Worm (Caenorhabditis elegans) whole organism, L1 larva: ENCODE results near the gene mec-2.

Experiments used
- blmp-1 ChIP-seq: fragments of 150-350 bp; optimal IDR thresholded peaks from 2 replicates; lab custom pipeline; 2014; ENCODE audit warnings: missing biosample characterization, missing genetic modification characterization
- ceh-82 ChIP-seq, 3 experiments: fragments of 150-350 bp in 1 of 3; sonication (generic microtip) in 2 of 3; optimal IDR thresholded peaks; 2 replicates each; lab custom pipeline; 2014 to 2017; ENCODE audit warnings: missing biosample characterization in 3 of 3, missing genetic modification characterization in 3 of 3
- dpl-1 ChIP-seq, 3 experiments: fragments of 150-350 bp in 2 of 3; sonication (generic microtip) in 1 of 3; optimal IDR thresholded peaks; 2 replicates each; lab custom pipeline; 2014 to 2017; ENCODE audit warnings: missing biosample characterization in 3 of 3, missing genetic modification characterization in 3 of 3, missing genetic modification reagents in 3 of 3
- efl-1 ChIP-seq, 4 experiments: fragments of 150-350 bp; optimal IDR thresholded peaks in 3 of 4; peaks in 1 of 4; 1 replicate in 1 of 4; 2 replicates in 3 of 4; lab custom pipeline; 2014; ENCODE audit warnings: missing biosample characterization in 2 of 4, missing genetic modification characterization in 2 of 4, missing genetic modification reagents in 2 of 4
- efl-3 ChIP-seq: fragments of 200-800 bp; sonication (Bioruptor generic); optimal IDR thresholded peaks from 2 replicates; lab custom pipeline; 2018; ENCODE audit warnings: mild to moderate bottlenecking, missing genetic modification characterization, missing compliant biosample characterization
- egl-27 ChIP-seq, 2 experiments: fragments of 150-350 bp in 1 of 2; sonication (generic microtip); optimal IDR thresholded peaks; 3 replicates each; lab custom pipeline; 2017 to 2018; ENCODE audit warnings: missing biosample characterization in 2 of 2, missing genetic modification characterization in 2 of 2, missing genetic modification reagents in 2 of 2
- elt-2 ChIP-seq: sonication (generic microtip); optimal IDR thresholded peaks from 2 replicates; lab custom pipeline; 2016; ENCODE audit warnings: missing genetic modification characterization, mild to moderate bottlenecking, inconsistent platforms, missing compliant biosample characterization, missing genetic modification reagents
- elt-3 ChIP-seq, 6 experiments: fragments of 150-350 bp in 1 of 6; sonication (generic microtip); optimal IDR thresholded peaks; 2 replicates each; lab custom pipeline; 2017 to 2018; ENCODE audit warnings: missing biosample characterization in 6 of 6, missing genetic modification characterization in 6 of 6, inconsistent platforms in 1 of 6
- ets-5 ChIP-seq: fragments of 200-800 bp; sonication (Bioruptor generic); IDR thresholded peaks from 2 replicates; pipeline ENCODE4 v1.3.6; 2022; ENCODE audit warnings: missing genetic modification characterization, missing compliant biosample characterization
- fkh-8 ChIP-seq: sonication (generic microtip); optimal IDR thresholded peaks from 2 replicates; lab custom pipeline; 2016; ENCODE audit warnings: mild to moderate bottlenecking, missing genetic modification characterization, missing compliant biosample characterization
- grh-1 ChIP-seq: fragments of 200-800 bp; sonication (Bioruptor generic); IDR thresholded peaks from 2 replicates; pipeline ENCODE4 v1.3.6; 2022; ENCODE audit warnings: missing genetic modification reagents, missing genetic modification characterization, missing compliant biosample characterization
- hlh-17 ChIP-seq: fragments of 200-800 bp; sonication (Bioruptor generic); optimal IDR thresholded peaks from 2 replicates; lab custom pipeline; 2018; ENCODE audit warnings: missing genetic modification characterization, mild to moderate bottlenecking, missing compliant biosample characterization, moderate library complexity, borderline replicate concordance
- hpl-2 ChIP-seq: fragments of 150-350 bp; optimal IDR thresholded peaks from 2 replicates; lab custom pipeline; 2014; ENCODE audit warnings: missing biosample characterization, missing genetic modification reagents, missing genetic modification characterization
- jun-1 ChIP-seq: fragments of 150-350 bp; optimal IDR thresholded peaks from 2 replicates; lab custom pipeline; 2014; ENCODE audit warnings: missing biosample characterization, missing genetic modification reagents, missing genetic modification characterization
- lin-13 ChIP-seq: fragments of 150-350 bp; optimal IDR thresholded peaks from 2 replicates; lab custom pipeline; 2014; ENCODE audit warnings: missing biosample characterization, missing genetic modification reagents, missing genetic modification characterization
- lin-14 ChIP-seq: fragments of 200-800 bp; sonication (Bioruptor generic); optimal IDR thresholded peaks from 2 replicates; lab custom pipeline; 2018; ENCODE audit warnings: mild to moderate bottlenecking, missing genetic modification characterization, moderate library complexity, missing compliant biosample characterization
- lin-15B ChIP-seq: fragments of 150-350 bp; sonication (generic microtip); optimal IDR thresholded peaks from 3 replicates; lab custom pipeline; 2014; ENCODE audit warnings: missing biosample characterization, missing genetic modification characterization
- lir-3 ChIP-seq: sonication (generic microtip); optimal IDR thresholded peaks from 2 replicates; lab custom pipeline; 2016; ENCODE audit warnings: mild to moderate bottlenecking, missing genetic modification characterization, moderate library complexity, missing compliant biosample characterization; ENCODE audit not compliant: poor library complexity
- mdl-1 ChIP-seq, 2 experiments: fragments of 150-350 bp; optimal IDR thresholded peaks; 2 replicates each; lab custom pipeline; 2014 to 2017; ENCODE audit warnings: missing biosample characterization in 2 of 2, missing genetic modification characterization in 2 of 2, inconsistent platforms in 1 of 2
- mef-2 ChIP-seq: fragments of 150-350 bp; optimal IDR thresholded peaks from 2 replicates; lab custom pipeline; 2014; ENCODE audit warnings: missing biosample characterization, missing genetic modification characterization
- nhr-11 ChIP-seq: fragments of 150-350 bp; optimal IDR thresholded peaks from 2 replicates; lab custom pipeline; 2014; ENCODE audit warnings: missing biosample characterization, missing genetic modification characterization
- nhr-19 ChIP-seq: fragments of 200-800 bp; sonication (Bioruptor generic); conservative IDR thresholded peaks from 2 replicates; pipeline ENCODE4 v1.3.6; 2022; ENCODE audit warnings: missing genetic modification characterization, missing compliant biosample characterization
- nhr-20 ChIP-seq: sonication (generic microtip); optimal IDR thresholded peaks from 2 replicates; lab custom pipeline; 2016; ENCODE audit warnings: mild to moderate bottlenecking, missing genetic modification characterization, missing compliant biosample characterization
- nhr-237 ChIP-seq: fragments of 150-350 bp; optimal IDR thresholded peaks from 2 replicates; lab custom pipeline; 2014; ENCODE audit warnings: missing biosample characterization, missing genetic modification characterization
- nhr-47 ChIP-seq: sonication (generic microtip); optimal IDR thresholded peaks from 2 replicates; lab custom pipeline; 2016; ENCODE audit warnings: mild to moderate bottlenecking, missing genetic modification characterization, moderate library complexity, missing compliant biosample characterization
- nhr-71 ChIP-seq: sonication (generic microtip); optimal IDR thresholded peaks from 2 replicates; lab custom pipeline; 2016; ENCODE audit warnings: mild to moderate bottlenecking, missing genetic modification characterization, moderate library complexity, missing compliant biosample characterization
- nhr-76 ChIP-seq: sonication (generic microtip); optimal IDR thresholded peaks from 2 replicates; lab custom pipeline; 2017; ENCODE audit warnings: missing biosample characterization, missing genetic modification characterization
- nhr-77 ChIP-seq: fragments of 150-350 bp; optimal IDR thresholded peaks from 2 replicates; lab custom pipeline; 2014; ENCODE audit warnings: missing biosample characterization, missing genetic modification characterization
- nhr-84 ChIP-seq: sonication (generic microtip); optimal IDR thresholded peaks from 2 replicates; lab custom pipeline; 2017; ENCODE audit warnings: missing biosample characterization, missing genetic modification characterization
- nhr-85 ChIP-seq: sonication (generic microtip); peaks from one replicate; lab custom pipeline; 2016; ENCODE audit warnings: missing genetic modification characterization, inconsistent platforms, missing compliant biosample characterization
- nhr-90 ChIP-seq: sonication (generic microtip); optimal IDR thresholded peaks from 2 replicates; lab custom pipeline; 2016; ENCODE audit warnings: mild to moderate bottlenecking, missing genetic modification characterization, missing compliant biosample characterization; ENCODE audit not compliant: poor library complexity
- pag-3 ChIP-seq: sonication (generic microtip); optimal IDR thresholded peaks from 2 replicates; lab custom pipeline; 2017; ENCODE audit warnings: missing genetic modification characterization, mild to moderate bottlenecking, missing compliant biosample characterization, antibody characterized with exemption, borderline replicate concordance; ENCODE audit not compliant: insufficient read depth
- pqm-1 ChIP-seq: sonication (generic microtip); optimal IDR thresholded peaks from 3 replicates; lab custom pipeline; 2017; ENCODE audit warnings: missing biosample characterization, missing genetic modification characterization
- rnt-1 ChIP-seq: sonication (generic microtip); optimal IDR thresholded peaks from 2 replicates; lab custom pipeline; 2016; ENCODE audit warnings: mild to moderate bottlenecking, missing genetic modification characterization, moderate library complexity, missing compliant biosample characterization
- snu-23 ChIP-seq: sonication (generic microtip); optimal IDR thresholded peaks from 2 replicates; lab custom pipeline; 2016; ENCODE audit warnings: missing genetic modification characterization, missing compliant biosample characterization
- sptf-1 ChIP-seq: fragments of 150-350 bp; optimal IDR thresholded peaks from 2 replicates; lab custom pipeline; 2014; ENCODE audit warnings: missing biosample characterization, missing genetic modification characterization
- swsn-7 ChIP-seq: sonication (generic microtip); optimal IDR thresholded peaks from 2 replicates; lab custom pipeline; 2016; ENCODE audit warnings: missing genetic modification characterization, missing compliant biosample characterization
- unc-130 ChIP-seq: fragments of 150-350 bp; optimal IDR thresholded peaks from 2 replicates; lab custom pipeline; 2017; ENCODE audit warnings: missing biosample characterization, missing genetic modification characterization, inconsistent platforms
- unc-30 ChIP-seq: sonication (generic microtip); optimal IDR thresholded peaks from 2 replicates; lab custom pipeline; 2017; ENCODE audit warnings: missing biosample characterization, missing genetic modification characterization
- unc-98 ChIP-seq: fragments of 200-800 bp; sonication (Bioruptor generic); IDR thresholded peaks from 2 replicates; pipeline ENCODE4 v1.3.6; 2022; ENCODE audit warnings: missing genetic modification characterization, missing compliant biosample characterization
- vab-15 ChIP-seq: sonication (generic microtip); optimal IDR thresholded peaks from 2 replicates; lab custom pipeline; 2017; ENCODE audit warnings: missing genotype, mild to moderate bottlenecking, missing genetic modification characterization, missing compliant biosample characterization
- xbp-1 ChIP-seq: sonication (generic microtip); optimal IDR thresholded peaks from 2 replicates; lab custom pipeline; 2016; ENCODE audit warnings: missing genetic modification characterization, missing compliant biosample characterization
- zag-1 ChIP-seq: fragments of 150-350 bp; optimal IDR thresholded peaks from 2 replicates; lab custom pipeline; 2014; ENCODE audit warnings: missing biosample characterization, missing genetic modification characterization

Gene mec-2

ce11 chrX:5517844-5518243, 49.7 kb upstream of the mec-2 start (continued):
- TF ChIP-seq nhr-77 (tag; lab: Kevin White, UChicago) = no peak

ce11 chrX:5518352-5518751, 49.2 kb upstream of the mec-2 start:
- TF ChIP-seq efl-1 (optimal IDR thresholded peaks at IDR 0.05; lab: Kevin White, UChicago) (no peak), efl-1 (GFP tag; optimal IDR thresholded peaks at IDR 0.05 in 1 of 2; lab: Kevin White, UChicago) (peak in 1 of 2 experiments; percentile 56), xbp-1 (tag; lab: Kevin White, UChicago) (no peak), nhr-85 (tag; lab: Kevin White, UChicago) (peak; percentile 32)

- TF ChIP-seq lir-3 = peak; percentile 1
- TF ChIP-seq nhr-71 (tag; lab: Kevin White, UChicago) = peak; percentile 37
- TF ChIP-seq efl-1 (optimal IDR thresholded peaks at IDR 0.05; lab: Kevin White, UChicago) = no peak
- peak in 1 of 2 experiments; percentile 11 for TF ChIP-seq efl-1 (GFP tag; optimal IDR thresholded peaks at IDR 0.05 in 1 of 2; lab: Kevin White, UChicago)
- no peak for TF ChIP-seq nhr-84
- no peak for TF ChIP-seq nhr-11
- no peak for TF ChIP-seq unc-30 (tag; lab: Kevin White, UChicago)
- no peak for TF ChIP-seq vab-15 (tag; lab: Kevin White, UChicago)
- no peak for TF ChIP-seq pqm-1 (tag; lab: Kevin White, UChicago)
- TF ChIP-seq hpl-2 (GFP tag; lab: Kevin White, UChicago) = no peak
- no peak for TF ChIP-seq nhr-76 (tag; lab: Kevin White, UChicago)
- TF ChIP-seq nhr-47 (tag; lab: Kevin White, UChicago) = peak; percentile 7
- peak; percentile 60 for TF ChIP-seq lin-14 (GFP tag; lab: Kevin White, UChicago)
- no peak for TF ChIP-seq fkh-8
- no peak for TF ChIP-seq snu-23 (GFP tag; lab: Kevin White, UChicago)
- TF ChIP-seq unc-98 (GFP tag; lab: Robert Waterston, UW) = no peak
- TF ChIP-seq, all 84 proteins: peak for 5
Observed at ce11 chrX:5519567-5519966, 48.0 kb upstream of the mec-2 start.

- TF ChIP-seq mef-2 = no peak
- peak; percentile 16 for TF ChIP-seq efl-3
- TF ChIP-seq dpl-1 (GFP tag; optimal IDR thresholded peaks at IDR 0.05; lab: Kevin White, UChicago) = no peak
- no peak for TF ChIP-seq hlh-17
- TF ChIP-seq pag-3 = no peak
- TF ChIP-seq nhr-85 (tag; lab: Kevin White, UChicago) = peak; percentile 86
- peak in 2 of 6 experiments; percentile 23 to 39 for TF ChIP-seq elt-3 (tag; optimal IDR thresholded peaks at IDR 0.05; lab: Kevin White, UChicago)
- TF ChIP-seq swsn-7 (tag; lab: Kevin White, UChicago) = peak; percentile 26
- peak; percentile 37 for TF ChIP-seq nhr-90 (tag; lab: Kevin White, UChicago)
- TF ChIP-seq rnt-1 (tag; lab: Kevin White, UChicago) = peak; percentile 59
- TF ChIP-seq nhr-20 = peak; percentile 83
- no peak for TF ChIP-seq ceh-82 (tag; optimal IDR thresholded peaks at IDR 0.05; lab: Kevin White, UChicago)
- TF ChIP-seq lin-14 (GFP tag; lab: Kevin White, UChicago) = peak; percentile 73
- TF ChIP-seq lin-15B (tag; lab: Kevin White, UChicago) = no peak
- TF ChIP-seq snu-23 (GFP tag; lab: Kevin White, UChicago) = peak; percentile 56
- TF ChIP-seq ets-5 = no peak
- peak; percentile 67 for TF ChIP-seq elt-2 (tag; lab: Kevin White, UChicago)
- peak; percentile 5 for TF ChIP-seq lin-13 (GFP tag; lab: Kevin White, UChicago)
- no peak for TF ChIP-seq fkh-8
- TF ChIP-seq blmp-1 = peak; percentile 11
- TF ChIP-seq jun-1 (tag; lab: Kevin White, UChicago) = no peak
- no peak for TF ChIP-seq egl-27 (tag; optimal IDR thresholded peaks at IDR 0.05; lab: Kevin White, UChicago)
- no peak for TF ChIP-seq zag-1
- no peak for TF ChIP-seq sptf-1 (tag; lab: Kevin White, UChicago)
- TF ChIP-seq mdl-1 (tag; optimal IDR thresholded peaks at IDR 0.05; lab: Kevin White, UChicago) = peak in 1 of 2 experiments; percentile 55
- peak; percentile 43; the same call in 1 of the 2 replicates for TF ChIP-seq nhr-19
- no peak for TF ChIP-seq grh-1
- TF ChIP-seq xbp-1 (tag; lab: Kevin White, UChicago) = no peak
- peak; percentile 26 for TF ChIP-seq unc-130
- no peak for TF ChIP-seq nhr-237
- peak; percentile 75 for TF ChIP-seq nhr-71 (tag; lab: Kevin White, UChicago)
Observed at ce11 chrX:5522769-5523601, 44.6 kb upstream of the mec-2 start, which contains the start of gene mboa-3. mboa-3 (minus strand) TSS chrX:5522819.
